Worm (Caenorhabditis elegans): ENCODE results near the gene K08D12.8.

- TF ChIP-seq cog-1 (tag; optimal IDR thresholded peaks at IDR 0.05) (no peak), ztf-29 (GFP tag; IDR thresholded peaks at IDR 0.05) (no peak), T22C8.4 (GFP tag; IDR thresholded peaks at IDR 0.05) (no peak), flt-1 (GFP tag; IDR thresholded peaks at IDR 0.05) (no peak), klf-2 (GFP tag; conservative IDR thresholded peaks at IDR 0.05) (no peak), med-1 (GFP tag; optimal IDR thresholded peaks at IDR 0.05; ENCODE audit: insufficient read depth) (no peak), tab-1 (GFP tag; IDR thresholded peaks at IDR 0.05) (no peak), ztf-23 (GFP tag; IDR thresholded peaks at IDR 0.05) (no peak), ref-1 (GFP tag; conservative IDR thresholded peaks at IDR 0.05) (no peak)
These were observed 46.8 kb upstream of the K08D12.8 start for ce11 chrIV:1679227-1679626.

Data from whole organism, midembryonic.